Worm (Caenorhabditis elegans) whole organism, midembryonic: ENCODE data around the gene ncs-6.
A peak's percentile ranks its signal among the peaks of the same experiment; 100 is the strongest.

Experiments
- T22C8.4 ChIP-seq: fragments of 200-800 bp; sonication (Bioruptor generic); IDR thresholded peaks from 2 replicates; pipeline ENCODE4 v1.3.6; 2022; ENCODE audit warnings: missing genetic modification characterization, missing compliant biosample characterization
- cog-1 ChIP-seq: sonication (generic microtip); optimal IDR thresholded peaks from 2 replicates; lab custom pipeline; 2016; ENCODE audit warnings: missing genetic modification characterization, missing compliant biosample characterization
- flt-1 ChIP-seq: fragments of 200-800 bp; sonication (Bioruptor generic); IDR thresholded peaks from 2 replicates; pipeline ENCODE4 v1.3.6; 2022; ENCODE audit warnings: missing genetic modification characterization, missing compliant biosample characterization
- klf-2 ChIP-seq: fragments of 200-800 bp; sonication (Bioruptor generic); conservative IDR thresholded peaks from 2 replicates; pipeline ENCODE4 v1.3.6; 2022; ENCODE audit warnings: missing genetic modification reagents, missing genetic modification characterization, missing compliant biosample characterization
- med-1 ChIP-seq: sonication (generic microtip); optimal IDR thresholded peaks from 2 replicates; lab custom pipeline; 2017; ENCODE audit warnings: missing genetic modification characterization, mild to moderate bottlenecking, missing compliant biosample characterization, antibody characterized with exemption, missing genetic modification reagents; ENCODE audit not compliant: insufficient read depth
- ref-1 ChIP-seq: fragments of 200-800 bp; sonication (Bioruptor generic); conservative IDR thresholded peaks from 2 replicates; pipeline ENCODE4 v1.3.6; 2022; ENCODE audit warnings: missing genetic modification reagents, missing genetic modification characterization, missing compliant biosample characterization
- tab-1 ChIP-seq: fragments of 200-800 bp; sonication (Bioruptor generic); IDR thresholded peaks from 2 replicates; pipeline ENCODE4 v1.3.6; 2022; ENCODE audit warnings: missing genetic modification characterization, missing compliant biosample characterization
- ztf-23 ChIP-seq: fragments of 200-800 bp; sonication (Bioruptor generic); IDR thresholded peaks from 2 replicates; pipeline ENCODE4 v1.3.6; 2022; ENCODE audit warnings: missing genetic modification reagents, missing genetic modification characterization, missing compliant biosample characterization
- ztf-29 ChIP-seq: fragments of 200-800 bp; sonication (Bioruptor generic); IDR thresholded peaks from 2 replicates; pipeline ENCODE4 v1.3.6; 2022; ENCODE audit warnings: missing genetic modification reagents, missing genetic modification characterization, missing compliant biosample characterization

The ncs-6 gene

ce11 chrII:3524097-3524496, 4.2 kb downstream of the ncs-6 start, which contains the start of gene col-72:
col-72 (minus strand) TSS chrII:3524197.
- TF ChIP-seq klf-2 (GFP tag; lab: Robert Waterston, UW): no peak
- TF ChIP-seq cog-1 (tag; lab: Kevin White, UChicago): no peak

- TF ChIP-seq flt-1 (GFP tag; lab: Robert Waterston, UW): peak; percentile 74
These were observed 4.8 kb downstream of the ncs-6 start for ce11 chrII:3523547-3523946.

- TF ChIP-seq ztf-29 (GFP tag; lab: Robert Waterston, UW) (peak; percentile 87), ztf-23 (GFP tag; lab: Robert Waterston, UW) (peak; percentile 93), ref-1 (GFP tag; lab: Robert Waterston, UW) (peak; percentile 89), med-1 (peak; percentile 43), flt-1 (GFP tag; lab: Robert Waterston, UW) (peak; percentile 95), cog-1 (tag; lab: Kevin White, UChicago) (peak; percentile 4), T22C8.4 (GFP tag; lab: Robert Waterston, UW) (peak; percentile 92), klf-2 (GFP tag; lab: Robert Waterston, UW) (peak; percentile 91), tab-1 (GFP tag; lab: Robert Waterston, UW) (peak; percentile 96)
These were observed 7.1 kb downstream of the ncs-6 start, which contains the start of gene W09G10.9 for ce11 chrII:3520988-3521850. W09G10.9 (plus strand) TSS chrII:3521800.

ce11 chrII:3518961-3519544, 9.3 kb downstream of the ncs-6 start, which contains the start of gene clec-126:
clec-126 (plus strand) TSS chrII:3519494.
- TF ChIP-seq ref-1 (GFP tag; lab: Robert Waterston, UW) (peak; percentile 81), ztf-23 (GFP tag; lab: Robert Waterston, UW) (peak; percentile 87; the same call in 1 of the 2 replicates), tab-1 (GFP tag; lab: Robert Waterston, UW) (peak; percentile 89), ztf-29 (GFP tag; lab: Robert Waterston, UW) (peak; percentile 86; the same call in 1 of the 2 replicates), T22C8.4 (GFP tag; lab: Robert Waterston, UW) (peak; percentile 88), med-1 (peak; percentile 62), cog-1 (tag; lab: Kevin White, UChicago) (peak; percentile 87), flt-1 (GFP tag; lab: Robert Waterston, UW) (peak; percentile 93), klf-2 (GFP tag; lab: Robert Waterston, UW) (peak; percentile 84)

ce11 chrII:3516175-3516574, 12.1 kb downstream of the ncs-6 start:
- TF ChIP-seq tab-1 (GFP tag; lab: Robert Waterston, UW) (no peak), T22C8.4 (GFP tag; lab: Robert Waterston, UW) (no peak), ref-1 (GFP tag; lab: Robert Waterston, UW) (no peak), flt-1 (GFP tag; lab: Robert Waterston, UW) (no peak), cog-1 (tag; lab: Kevin White, UChicago) (no peak), ztf-29 (GFP tag; lab: Robert Waterston, UW) (no peak), klf-2 (GFP tag; lab: Robert Waterston, UW) (no peak), med-1 (no peak), ztf-23 (GFP tag; lab: Robert Waterston, UW) (no peak)

- TF ChIP-seq med-1: no peak
- TF ChIP-seq flt-1 (GFP tag; lab: Robert Waterston, UW): no peak
- no peak for TF ChIP-seq klf-2 (GFP tag; lab: Robert Waterston, UW)
- TF ChIP-seq ztf-23 (GFP tag; lab: Robert Waterston, UW): no peak
- TF ChIP-seq ztf-29 (GFP tag; lab: Robert Waterston, UW): no peak
- no peak for TF ChIP-seq T22C8.4 (GFP tag; lab: Robert Waterston, UW)
- TF ChIP-seq ref-1 (GFP tag; lab: Robert Waterston, UW): no peak
- no peak for TF ChIP-seq tab-1 (GFP tag; lab: Robert Waterston, UW)
These were observed 12.8 kb downstream of the ncs-6 start, which contains the start of the genes Y49F6B.14 and clec-125 for ce11 chrII:3515384-3516053. Y49F6B.14 (minus strand) TSS chrII:3515484. clec-125 (plus strand) TSS chrII:3516003.

- TF ChIP-seq ztf-23 (GFP tag; lab: Robert Waterston, UW): no peak
- TF ChIP-seq T22C8.4 (GFP tag; lab: Robert Waterston, UW): no peak
- no peak for TF ChIP-seq klf-2 (GFP tag; lab: Robert Waterston, UW)
- TF ChIP-seq cog-1 (tag; lab: Kevin White, UChicago): no peak
- no peak for TF ChIP-seq tab-1 (GFP tag; lab: Robert Waterston, UW)
- no peak for TF ChIP-seq flt-1 (GFP tag; lab: Robert Waterston, UW)
- no peak for TF ChIP-seq ref-1 (GFP tag; lab: Robert Waterston, UW)
- TF ChIP-seq med-1: no peak
- no peak for TF ChIP-seq ztf-29 (GFP tag; lab: Robert Waterston, UW)
These were observed 13.7 kb downstream of the ncs-6 start, which contains the start of gene srz-5 for ce11 chrII:3514631-3515030. srz-5 (minus strand) TSS chrII:3514731.

- TF ChIP-seq tab-1 (GFP tag; lab: Robert Waterston, UW) (no peak), klf-2 (GFP tag; lab: Robert Waterston, UW) (no peak), ztf-23 (GFP tag; lab: Robert Waterston, UW) (no peak), med-1 (no peak), T22C8.4 (GFP tag; lab: Robert Waterston, UW) (no peak), ztf-29 (GFP tag; lab: Robert Waterston, UW) (no peak), ref-1 (GFP tag; lab: Robert Waterston, UW) (no peak), flt-1 (GFP tag; lab: Robert Waterston, UW) (no peak), cog-1 (tag; lab: Kevin White, UChicago) (no peak)
These were observed 16.1 kb downstream of the ncs-6 start, which contains the start of gene Y49F6B.19 for ce11 chrII:3512240-3512639. Y49F6B.19 (minus strand) TSS chrII:3512340.
